Worm (Caenorhabditis elegans): ENCODE results near the gene sec-23.
A peak's percentile ranks its signal among the peaks of the same experiment; 100 is the strongest.

The sec-23 gene

ce11 chrV:20135247-20135646, 44.2 kb downstream of the sec-23 start, which contains the start of gene Y113G7A.22:
Gene Y113G7A.22, minus strand, starts transcription at chrV:20135347.
- no peak for TF ChIP-seq pha-4 (tag; optimal IDR thresholded peaks at IDR 0.05)

ce11 chrV:20138407-20139044, 47.5 kb downstream of the sec-23 start, which contains the start of gene Y113G7A.14:
Gene Y113G7A.14, minus strand, starts transcription at chrV:20138457.
- TF ChIP-seq lsy-2 (tag; optimal IDR thresholded peaks at IDR 0.05) = no peak
- no peak for TF ChIP-seq flh-1 (GFP tag; optimal IDR thresholded peaks at IDR 0.05)
- TF ChIP-seq cnd-1 (tag; optimal IDR thresholded peaks at IDR 0.05) = no peak
- TF ChIP-seq bed-3 (GFP tag; optimal IDR thresholded peaks at IDR 0.05) = no peak
- no peak for TF ChIP-seq ztf-11 (tag; optimal IDR thresholded peaks at IDR 0.05)
- TF ChIP-seq lin-13 (tag; optimal IDR thresholded peaks at IDR 0.05) = no peak
- no peak for TF ChIP-seq sem-2 (GFP tag; optimal IDR thresholded peaks at IDR 0.05)

ce11 chrV:20142285-20142684, 51.2 kb downstream of the sec-23 start, which contains the start of gene Y113G7A.12:
Gene Y113G7A.12, plus strand, starts transcription at chrV:20142585.
- peak; percentile 15 for TF ChIP-seq hlh-1 (tag; optimal IDR thresholded peaks at IDR 0.05)
- TF ChIP-seq sptf-1 (tag; optimal IDR thresholded peaks at IDR 0.05) = no peak
- TF ChIP-seq nhr-76 (tag; optimal IDR thresholded peaks at IDR 0.05) = no peak
- TF ChIP-seq nhr-12 (tag; optimal IDR thresholded peaks at IDR 0.05) = no peak
- TF ChIP-seq nhr-237 (tag; optimal IDR thresholded peaks at IDR 0.05) = no peak

ce11 chrV:20143711-20144110, 52.6 kb downstream of the sec-23 start:
- TF ChIP-seq blmp-1 (tag; optimal IDR thresholded peaks at IDR 0.05) (no peak), nhr-28 (tag; optimal IDR thresholded peaks at IDR 0.05) (no peak)

ce11 chrV:20147662-20148245, 56.7 kb downstream of the sec-23 start, which contains the start of gene Y113G7A.13:
Gene Y113G7A.13, plus strand, starts transcription at chrV:20148195.
- TF ChIP-seq lin-13 (tag; optimal IDR thresholded peaks at IDR 0.05) (no peak), cnd-1 (tag; optimal IDR thresholded peaks at IDR 0.05) (no peak), nhr-2 (tag; optimal IDR thresholded peaks at IDR 0.05) (no peak), unc-39 (tag; optimal IDR thresholded peaks at IDR 0.05) (no peak), mls-2 (tag; optimal IDR thresholded peaks at IDR 0.05) (no peak), hlh-1 (tag; optimal IDR thresholded peaks at IDR 0.05) (no peak)

- TF ChIP-seq ceh-39 (tag; optimal IDR thresholded peaks at IDR 0.05) (no peak), ceh-83 (GFP tag; optimal IDR thresholded peaks at IDR 0.05) (no peak), unc-62 (GFP tag; optimal IDR thresholded peaks at IDR 0.05) (no peak), flh-1 (GFP tag; optimal IDR thresholded peaks at IDR 0.05) (no peak), lin-32 (GFP tag; optimal IDR thresholded peaks at IDR 0.05) (no peak), blmp-1 (tag; optimal IDR thresholded peaks at IDR 0.05) (no peak), ces-1 (GFP tag; optimal IDR thresholded peaks at IDR 0.05) (no peak), mls-2 (tag; optimal IDR thresholded peaks at IDR 0.05) (no peak), lsy-2 (tag; optimal IDR thresholded peaks at IDR 0.05) (no peak), nhr-237 (tag; optimal IDR thresholded peaks at IDR 0.05) (no peak), unc-120 (tag; optimal IDR thresholded peaks at IDR 0.05; ENCODE audit: poor library complexity, severe bottlenecking) (no peak)
Measured at ce11 chrV:20151432-20151831, 60.4 kb downstream of the sec-23 start, which contains the start of gene F19B2.7. Gene F19B2.7, plus strand, starts transcription at chrV:20151732.

ce11 chrV:20151855-20152254, 60.8 kb downstream of the sec-23 start:
- no peak for TF ChIP-seq sem-2 (GFP tag; optimal IDR thresholded peaks at IDR 0.05)
- no peak for TF ChIP-seq nhr-2 (tag; optimal IDR thresholded peaks at IDR 0.05)
- TF ChIP-seq ham-2 (GFP tag; optimal IDR thresholded peaks at IDR 0.05) = no peak
- TF ChIP-seq cnd-1 (tag; optimal IDR thresholded peaks at IDR 0.05) = no peak
- no peak for TF ChIP-seq lsy-2 (tag; optimal IDR thresholded peaks at IDR 0.05)
- TF ChIP-seq nhr-12 (tag; optimal IDR thresholded peaks at IDR 0.05) = no peak
- TF ChIP-seq sptf-1 (tag; optimal IDR thresholded peaks at IDR 0.05) = no peak
- no peak for TF ChIP-seq lin-13 (tag; optimal IDR thresholded peaks at IDR 0.05)
- TF ChIP-seq lin-32 (GFP tag; optimal IDR thresholded peaks at IDR 0.05) = no peak
- no peak for TF ChIP-seq tbx-8 (GFP tag; optimal IDR thresholded peaks at IDR 0.05)
- no peak for TF ChIP-seq mab-5 (tag; optimal IDR thresholded peaks at IDR 0.05)
- TF ChIP-seq elt-3 (tag; optimal IDR thresholded peaks at IDR 0.05) = no peak
- no peak for TF ChIP-seq elt-1 (tag; optimal IDR thresholded peaks at IDR 0.05; ENCODE audit: borderline replicate concordance, insufficient read depth)
- no peak for TF ChIP-seq flh-1 (GFP tag; optimal IDR thresholded peaks at IDR 0.05)
- TF ChIP-seq unc-39 (tag; optimal IDR thresholded peaks at IDR 0.05) = no peak
- TF ChIP-seq bed-3 (GFP tag; optimal IDR thresholded peaks at IDR 0.05) = no peak
- no peak for TF ChIP-seq mep-1 (tag; optimal IDR thresholded peaks at IDR 0.05)
- no peak for TF ChIP-seq ceh-39 (tag; optimal IDR thresholded peaks at IDR 0.05)
- TF ChIP-seq nhr-76 (tag; optimal IDR thresholded peaks at IDR 0.05) = no peak

Data from whole organism, mixed stage, embryonic.